Worm (Caenorhabditis elegans) whole organism, young adult: Measurements from ENCODE around the gene decr-1.1.

Experiments
- ceh-79 ChIP-seq: sonication (generic microtip); optimal IDR thresholded peaks from 2 replicates; lab custom pipeline; 2017; ENCODE audit warnings: mild to moderate bottlenecking, missing genetic modification characterization, missing compliant biosample characterization
- egl-44 ChIP-seq: fragments of 200-800 bp; sonication (Bioruptor generic); IDR thresholded peaks from 2 replicates; pipeline ENCODE4 v1.3.6; 2022; ENCODE audit warnings: missing genetic modification reagents, missing genetic modification characterization, missing compliant biosample characterization
- hlh-26 ChIP-seq: fragments of 200-800 bp; sonication (Bioruptor generic); conservative IDR thresholded peaks from 2 replicates; pipeline ENCODE4 v1.3.6; 2022; ENCODE audit warnings: missing genetic modification reagents, missing genetic modification characterization, missing compliant biosample characterization
- madf-3 ChIP-seq: fragments of 200-800 bp; sonication (Bioruptor generic); IDR thresholded peaks from 2 replicates; pipeline ENCODE4 v1.3.6; 2022; ENCODE audit warnings: missing genetic modification reagents, missing genetic modification characterization, missing compliant biosample characterization
- ztf-26 ChIP-seq: sonication (generic microtip); optimal IDR thresholded peaks from 2 replicates; lab custom pipeline; 2017; ENCODE audit warnings: missing genetic modification characterization, missing compliant biosample characterization

DNA sequence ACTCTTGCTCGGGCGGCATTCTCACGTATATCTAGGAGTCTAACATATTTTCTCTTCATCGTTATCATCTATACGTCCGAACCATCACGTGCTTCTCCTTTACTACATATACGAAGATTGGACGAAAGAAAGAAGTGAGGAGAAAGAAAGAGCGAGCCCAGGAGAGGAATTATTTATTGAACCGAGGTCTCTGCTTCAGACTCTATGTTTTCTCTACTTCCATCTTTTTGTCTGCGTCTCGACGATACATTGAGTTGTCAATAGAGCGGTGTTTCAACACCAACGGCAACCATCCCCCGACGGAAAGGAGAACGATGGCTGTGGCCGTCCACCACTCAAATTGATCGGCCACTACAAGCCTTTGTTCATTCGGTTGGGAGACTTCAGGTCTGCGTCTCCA lies 7.2 kb downstream of the decr-1.1 start:
- no peak for TF ChIP-seq ceh-79 (tag; lab: Kevin White, UChicago)
- no peak for TF ChIP-seq madf-3 (GFP tag; lab: Robert Waterston, UW)
- TF ChIP-seq egl-44, result no peak; the same call in 1 of the 2 replicates
- TF ChIP-seq ztf-26 (tag; lab: Kevin White, UChicago), result no peak
- no peak for TF ChIP-seq hlh-26 (GFP tag; lab: Robert Waterston, UW)
